Worm (Caenorhabditis elegans) whole organism, midembryonic: ENCODE measurements around the gene E04F6.9.

Source experiments
- T22C8.4 ChIP-seq: fragments of 200-800 bp; sonication (Bioruptor generic); IDR thresholded peaks from 2 replicates; pipeline ENCODE4 v1.3.6; 2022; ENCODE audit warnings: missing genetic modification characterization, missing compliant biosample characterization
- klf-2 ChIP-seq: fragments of 200-800 bp; sonication (Bioruptor generic); conservative IDR thresholded peaks from 2 replicates; pipeline ENCODE4 v1.3.6; 2022; ENCODE audit warnings: missing genetic modification reagents, missing genetic modification characterization, missing compliant biosample characterization
- med-1 ChIP-seq: sonication (generic microtip); optimal IDR thresholded peaks from 2 replicates; lab custom pipeline; 2017; ENCODE audit warnings: missing genetic modification characterization, mild to moderate bottlenecking, missing compliant biosample characterization, antibody characterized with exemption, missing genetic modification reagents; ENCODE audit not compliant: insufficient read depth
- ref-1 ChIP-seq: fragments of 200-800 bp; sonication (Bioruptor generic); conservative IDR thresholded peaks from 2 replicates; pipeline ENCODE4 v1.3.6; 2022; ENCODE audit warnings: missing genetic modification reagents, missing genetic modification characterization, missing compliant biosample characterization
- tab-1 ChIP-seq: fragments of 200-800 bp; sonication (Bioruptor generic); IDR thresholded peaks from 2 replicates; pipeline ENCODE4 v1.3.6; 2022; ENCODE audit warnings: missing genetic modification characterization, missing compliant biosample characterization
- ztf-23 ChIP-seq: fragments of 200-800 bp; sonication (Bioruptor generic); IDR thresholded peaks from 2 replicates; pipeline ENCODE4 v1.3.6; 2022; ENCODE audit warnings: missing genetic modification reagents, missing genetic modification characterization, missing compliant biosample characterization

- TF ChIP-seq ztf-23, result no peak
- TF ChIP-seq ref-1 (GFP tag; lab: Robert Waterston, UW), result no peak
- TF ChIP-seq tab-1, result no peak
- no peak for TF ChIP-seq klf-2 (GFP tag; lab: Robert Waterston, UW)
- TF ChIP-seq T22C8.4 (GFP tag; lab: Robert Waterston, UW), result no peak
- TF ChIP-seq med-1 (GFP tag; lab: Kevin White, UChicago), result no peak
These were observed 41.1 kb upstream of the E04F6.9 start, which contains the start of gene lsm-4 for ce11 chrII:7253073-7253472.
